Worm (Caenorhabditis elegans): Measurements from ENCODE around the gene cest-30.

cest-30 gene

ce11 chrV:5295940-5296339, 33.0 kb upstream of the cest-30 start:
- TF ChIP-seq F33H1.4 (GFP tag; IDR thresholded peaks at IDR 0.05), result no peak
- TF ChIP-seq B0336.3 (GFP tag; IDR thresholded peaks at IDR 0.05), result no peak
- TF ChIP-seq hrde-1 (tag; optimal IDR thresholded peaks at IDR 0.05; ENCODE audit: borderline replicate concordance), result no peak
- no peak for TF ChIP-seq unc-130 (GFP tag; optimal IDR thresholded peaks at IDR 0.05)
- peak; percentile 2 for TF ChIP-seq somi-1 (GFP tag; optimal IDR thresholded peaks at IDR 0.05)
- no peak for TF ChIP-seq tlf-1 (GFP tag; optimal IDR thresholded peaks at IDR 0.05)
- TF ChIP-seq pha-4 (tag; optimal IDR thresholded peaks at IDR 0.05), result no peak

- no peak for TF ChIP-seq repo-1 (tag; optimal IDR thresholded peaks at IDR 0.05)
- TF ChIP-seq mel-28 (tag; optimal IDR thresholded peaks at IDR 0.05; ENCODE audit: borderline replicate concordance), result no peak
- no peak for TF ChIP-seq rec-8 (tag; optimal IDR thresholded peaks at IDR 0.05)
- TF ChIP-seq Y53F4B.3 (GFP tag; IDR thresholded peaks at IDR 0.05), result no peak
- TF ChIP-seq hmg-1.2 (GFP tag; IDR thresholded peaks at IDR 0.05), result no peak
- no peak for TF ChIP-seq nfya-2 (GFP tag; IDR thresholded peaks at IDR 0.05)
- no peak for TF ChIP-seq pha-4 (tag; optimal IDR thresholded peaks at IDR 0.05)
- TF ChIP-seq unc-62 (GFP tag; optimal IDR thresholded peaks at IDR 0.05), result no peak
- no peak for TF ChIP-seq hlh-26 (GFP tag; conservative IDR thresholded peaks at IDR 0.05)
- TF ChIP-seq Y95B8A.8 (GFP tag; IDR thresholded peaks at IDR 0.05), result no peak
- no peak for TF ChIP-seq mcd-1 (GFP tag; IDR thresholded peaks at IDR 0.05)
- TF ChIP-seq cebp-2 (GFP tag; IDR thresholded peaks at IDR 0.05), result no peak
- TF ChIP-seq rcor-1 (GFP tag; IDR thresholded peaks at IDR 0.05), result no peak
- no peak for TF ChIP-seq zim-3 (tag; optimal IDR thresholded peaks at IDR 0.05)
- no peak for TF ChIP-seq mxl-1 (tag; optimal IDR thresholded peaks at IDR 0.05)
- no peak for TF ChIP-seq him-1 (tag; optimal IDR thresholded peaks at IDR 0.05)
- TF ChIP-seq snpc-4 (GFP tag; optimal IDR thresholded peaks at IDR 0.05), result no peak
- TF ChIP-seq snpc-4 (tag; optimal IDR thresholded peaks at IDR 0.05), result no peak
These were observed 25.8 kb upstream of the cest-30 start for ce11 chrV:5288676-5289075.

ce11 chrV:5287273-5287672, 24.4 kb upstream of the cest-30 start, which contains the start of gene Y49G5A.1:
TSS of gene Y49G5A.1 (minus strand) at chrV:5287373.
- TF ChIP-seq ekl-4 (GFP tag; IDR thresholded peaks at IDR 0.05) (no peak), zim-3 (tag; optimal IDR thresholded peaks at IDR 0.05) (no peak), K11D2.4 (GFP tag; IDR thresholded peaks at IDR 0.05) (no peak), T07F8.4 (tag; optimal IDR thresholded peaks at IDR 0.05) (no peak), F37B4.10 (GFP tag; IDR thresholded peaks at IDR 0.05) (no peak), ZK185.1 (tag; optimal IDR thresholded peaks at IDR 0.05; ENCODE audit: poor library complexity, severe bottlenecking) (no peak), ceh-40 (GFP tag; IDR thresholded peaks at IDR 0.05) (no peak), rpc-1 (optimal IDR thresholded peaks at IDR 0.05) (no peak), rpc-1 (tag; optimal IDR thresholded peaks at IDR 0.05) (no peak), Y53G8AR.9 (GFP tag; conservative IDR thresholded peaks at IDR 0.05) (no peak), dpff-1 (tag; optimal IDR thresholded peaks at IDR 0.05) (no peak), egrh-3 (GFP tag; IDR thresholded peaks at IDR 0.05) (no peak), Y53F4B.3 (GFP tag; IDR thresholded peaks at IDR 0.05) (no peak), sdz-38 (tag; optimal IDR thresholded peaks at IDR 0.05) (no peak), ets-4 (GFP tag; optimal IDR thresholded peaks at IDR 0.05) (no peak), ceh-27 (GFP tag; optimal IDR thresholded peaks at IDR 0.05) (no peak), snpc-3.4 (tag; optimal IDR thresholded peaks at IDR 0.05) (no peak), die-1 (tag; optimal IDR thresholded peaks at IDR 0.05) (no peak), K12H6.12 (tag; optimal IDR thresholded peaks at IDR 0.05) (no peak), ama-1 (optimal IDR thresholded peaks at IDR 0.05) (no peak), ama-1 (GFP tag; optimal IDR thresholded peaks at IDR 0.05) (no peak)

Measured in whole organism, young adult.